Worm (Caenorhabditis elegans): Measurements from ENCODE around the gene ZK546.5.

- TF ChIP-seq dpl-1 (GFP tag; optimal IDR thresholded peaks at IDR 0.05) (no peak), lin-39 (tag; optimal IDR thresholded peaks at IDR 0.05) (no peak), pha-4 (GFP tag; IDR thresholded peaks at IDR 0.05) (no peak), pha-4 (tag; optimal IDR thresholded peaks at IDR 0.05) (no peak), nhr-237 (tag; optimal IDR thresholded peaks at IDR 0.05) (no peak), egl-27 (tag; optimal IDR thresholded peaks at IDR 0.05) (no peak), snpc-4 (tag; optimal IDR thresholded peaks at IDR 0.05) (no peak), aha-1 (tag) (peak; percentile 1), nhr-25 (tag; optimal IDR thresholded peaks at IDR 0.05; ENCODE audit: borderline replicate concordance, insufficient read depth) (no peak), ama-1 (optimal IDR thresholded peaks at IDR 0.05) (no peak), arid-1 (GFP tag; conservative IDR thresholded peaks at IDR 0.05) (no peak), unc-62 (GFP tag; optimal IDR thresholded peaks at IDR 0.05 in 1 of 2) (no peak), unc-62 (tag; optimal IDR thresholded peaks at IDR 0.05) (no peak), nhr-42 (GFP tag; IDR thresholded peaks at IDR 0.05) (no peak), ceh-82 (tag; optimal IDR thresholded peaks at IDR 0.05) (no peak)
Observed at ce11 chrII:4892594-4892993, 43.0 kb upstream of the ZK546.5 start, which contains the start of gene msp-33.

Data from whole organism, L4 larva.